Fruit fly (Drosophila melanogaster): ENCODE results near the gene CycJ.

The CycJ gene

dm6 chr3L:3466200-3466599 lies at the start of gene CycJ:
Gene CycJ (plus strand): TSS chr3L:3466428.
- TF ChIP-seq CG32121 (GFP tag; IDR thresholded peaks at IDR 0.05) (no peak), CG4496 (GFP tag; IDR thresholded peaks at IDR 0.05) (0 out of 3 replicates have a peak, but pooled peaks have one; percentile 8), CG10348 (GFP tag; IDR thresholded peaks at IDR 0.05) (no peak), CG34367 (tag; optimal IDR thresholded peaks at IDR 0.05) (no peak), CG15710 (tag; optimal IDR thresholded peaks at IDR 0.05) (no peak), D1 (tag; optimal IDR thresholded peaks at IDR 0.05) (no peak), fd96Ca (GFP tag; IDR thresholded peaks at IDR 0.05) (no peak), CG14655 (GFP tag; optimal IDR thresholded peaks at IDR 0.05) (no peak)

dm6 chr3L:3417120-3417519 lies 49.1 kb upstream of the CycJ start:
- TF ChIP-seq rn (GFP tag; IDR thresholded peaks at IDR 0.05) (no peak), CG13204 (GFP tag; optimal IDR thresholded peaks at IDR 0.05) (no peak), CG15710 (tag; optimal IDR thresholded peaks at IDR 0.05) (no peak), Pif1B (GFP tag; optimal IDR thresholded peaks at IDR 0.05) (no peak), CG32121 (GFP tag; IDR thresholded peaks at IDR 0.05) (peak; percentile 42; the same call in 1 of the 2 replicates), CG10348 (GFP tag; IDR thresholded peaks at IDR 0.05) (no peak), fd96Ca (GFP tag; IDR thresholded peaks at IDR 0.05) (no peak; the same call in 2 of the 3 replicates), EcR (GFP tag; optimal IDR thresholded peaks at IDR 0.05) (peak; percentile 28), CG12605 (GFP tag; IDR thresholded peaks at IDR 0.05) (no peak; the same call in 1 of the 2 replicates), CG8301 (tag; optimal IDR thresholded peaks at IDR 0.05) (no peak), gl (tag; optimal IDR thresholded peaks at IDR 0.05) (no peak), CG17806 (tag; optimal IDR thresholded peaks at IDR 0.05) (no peak), D1 (tag; optimal IDR thresholded peaks at IDR 0.05) (no peak), CG14655 (GFP tag; optimal IDR thresholded peaks at IDR 0.05) (peak; percentile 14), Snoo (tag; optimal IDR thresholded peaks at IDR 0.05) (no peak), CG8159 (tag; optimal IDR thresholded peaks at IDR 0.05) (no peak), CG4496 (GFP tag; IDR thresholded peaks at IDR 0.05) (peak; percentile 25; the same call in 1 of the 3 replicates), Ets98B (GFP tag; IDR thresholded peaks at IDR 0.05) (peak; percentile 41; the same call in 1 of the 2 replicates), CG9948 (tag; optimal IDR thresholded peaks at IDR 0.05) (no peak), CG34367 (tag; optimal IDR thresholded peaks at IDR 0.05) (no peak), Pif1A (GFP tag; optimal IDR thresholded peaks at IDR 0.05) (no peak)

- TF ChIP-seq CG13204 (GFP tag; optimal IDR thresholded peaks at IDR 0.05) (no peak), Pif1B (GFP tag; optimal IDR thresholded peaks at IDR 0.05) (no peak), D1 (tag; optimal IDR thresholded peaks at IDR 0.05) (peak; percentile 15), CG34367 (tag; optimal IDR thresholded peaks at IDR 0.05) (no peak), CG12605 (GFP tag; IDR thresholded peaks at IDR 0.05) (peak; percentile 42; the same call in 1 of the 2 replicates), CG8301 (tag; optimal IDR thresholded peaks at IDR 0.05) (no peak), CG32121 (GFP tag; IDR thresholded peaks at IDR 0.05) (0 out of 2 replicates have a peak, but pooled peaks have one; percentile 22), Ets98B (GFP tag; IDR thresholded peaks at IDR 0.05) (peak; percentile 14; the same call in 1 of the 2 replicates), CG17806 (tag; optimal IDR thresholded peaks at IDR 0.05) (no peak), fd96Ca (GFP tag; IDR thresholded peaks at IDR 0.05) (no peak), CG4496 (GFP tag; IDR thresholded peaks at IDR 0.05) (peak; percentile 54; the same call in 1 of the 3 replicates), CG8159 (tag; optimal IDR thresholded peaks at IDR 0.05) (peak; percentile 5)
Measured at dm6 chr3L:3417759-3418158, 48.5 kb upstream of the CycJ start.

dm6 chr3L:3418207-3419086 lies 47.8 kb upstream of the CycJ start:
- TF ChIP-seq CG8159 (tag; optimal IDR thresholded peaks at IDR 0.05) = peak; percentile 66
- TF ChIP-seq CG14655 (GFP tag; optimal IDR thresholded peaks at IDR 0.05) = peak; percentile 98
- peak; percentile 84 for TF ChIP-seq CG9948 (tag; optimal IDR thresholded peaks at IDR 0.05)
- TF ChIP-seq Snoo (tag; optimal IDR thresholded peaks at IDR 0.05) = peak; percentile 47
- peak; percentile 89 for TF ChIP-seq CG10348 (GFP tag; IDR thresholded peaks at IDR 0.05)
- no peak for TF ChIP-seq D1 (tag; optimal IDR thresholded peaks at IDR 0.05)
- TF ChIP-seq Pif1A (GFP tag; optimal IDR thresholded peaks at IDR 0.05) = peak; percentile 94
- peak; percentile 97 for TF ChIP-seq CG12605 (GFP tag; IDR thresholded peaks at IDR 0.05)
- peak; percentile 68 for TF ChIP-seq CG34367 (tag; optimal IDR thresholded peaks at IDR 0.05)
- peak; percentile 71 for TF ChIP-seq CG15710 (tag; optimal IDR thresholded peaks at IDR 0.05)
- no peak for TF ChIP-seq gl (tag; optimal IDR thresholded peaks at IDR 0.05)
- TF ChIP-seq Ets98B (GFP tag; IDR thresholded peaks at IDR 0.05) = peak; percentile 99
- TF ChIP-seq CG8301 (tag; optimal IDR thresholded peaks at IDR 0.05) = peak; percentile 98
- TF ChIP-seq rn (GFP tag; IDR thresholded peaks at IDR 0.05) = peak; percentile 95
- TF ChIP-seq CG32121 (GFP tag; IDR thresholded peaks at IDR 0.05) = peak; percentile 99
- peak; percentile 98 for TF ChIP-seq fd96Ca (GFP tag; IDR thresholded peaks at IDR 0.05)
- peak; percentile 78 for TF ChIP-seq CG13204 (GFP tag; optimal IDR thresholded peaks at IDR 0.05)
- TF ChIP-seq EcR (GFP tag; optimal IDR thresholded peaks at IDR 0.05) = peak; percentile 71
- peak; percentile 85 for TF ChIP-seq Pif1B (GFP tag; optimal IDR thresholded peaks at IDR 0.05)
- peak; percentile 84 for TF ChIP-seq CG17806 (tag; optimal IDR thresholded peaks at IDR 0.05)
- peak; percentile 99 for TF ChIP-seq CG4496 (GFP tag; IDR thresholded peaks at IDR 0.05)

- TF ChIP-seq CG32121 (GFP tag; IDR thresholded peaks at IDR 0.05) (peak; percentile 62), CG14655 (GFP tag; optimal IDR thresholded peaks at IDR 0.05) (peak; percentile 25), CG8301 (tag; optimal IDR thresholded peaks at IDR 0.05) (peak; percentile 25), EcR (GFP tag; optimal IDR thresholded peaks at IDR 0.05) (no peak), Snoo (tag; optimal IDR thresholded peaks at IDR 0.05) (no peak), CG9948 (tag; optimal IDR thresholded peaks at IDR 0.05) (no peak), CG17806 (tag; optimal IDR thresholded peaks at IDR 0.05) (no peak), CG4496 (GFP tag; IDR thresholded peaks at IDR 0.05) (0 out of 3 replicates have a peak, but pooled peaks have one; percentile 10), CG15710 (tag; optimal IDR thresholded peaks at IDR 0.05) (no peak), rn (GFP tag; IDR thresholded peaks at IDR 0.05) (no peak), CG10348 (GFP tag; IDR thresholded peaks at IDR 0.05) (no peak)
Measured at dm6 chr3L:3419369-3420232, 46.6 kb upstream of the CycJ start.

All from whole organism, pupa.